Worm (Caenorhabditis elegans) whole organism, L1 larva: Measurements from ENCODE around the gene R11G11.16.
A peak's percentile ranks its signal among the peaks of the same experiment; 100 is the strongest.

ENCODE experiments used
- C04F5.9 ChIP-seq: sonication (generic microtip); optimal IDR thresholded peaks from 2 replicates; lab custom pipeline; 2016; ENCODE audit warnings: missing genetic modification characterization, missing compliant biosample characterization
- C16A3.4 ChIP-seq: fragments of 150-350 bp; optimal IDR thresholded peaks from 2 replicates; lab custom pipeline; 2014; ENCODE audit warnings: missing biosample characterization, missing genetic modification characterization
- C34B4.2 ChIP-seq: sonication (generic microtip); optimal IDR thresholded peaks from 2 replicates; lab custom pipeline; 2017; ENCODE audit warnings: mild to moderate bottlenecking, missing genetic modification characterization, missing compliant biosample characterization
- Y116A8C.19 ChIP-seq: sonication (generic microtip); optimal IDR thresholded peaks from 2 replicates; lab custom pipeline; 2016; ENCODE audit warnings: missing compliant biosample characterization, missing genetic modification characterization, borderline replicate concordance
- alr-1 ChIP-seq: fragments of 200-800 bp; sonication (Bioruptor generic); optimal IDR thresholded peaks from 2 replicates; lab custom pipeline; 2018; ENCODE audit warnings: borderline replicate concordance, mild to moderate bottlenecking, missing genetic modification characterization, missing compliant biosample characterization
- aly-2 ChIP-seq: fragments of 150-350 bp; optimal IDR thresholded peaks from 2 replicates; lab custom pipeline; 2014; ENCODE audit warnings: missing biosample characterization, missing genetic modification characterization
- ceh-82 ChIP-seq, 3 experiments: fragments of 150-350 bp in 1 of 3; sonication (generic microtip) in 2 of 3; optimal IDR thresholded peaks; 2 replicates each; lab custom pipeline; 2014 to 2017; ENCODE audit warnings: missing biosample characterization in 3 of 3, missing genetic modification characterization in 3 of 3
- ceh-90 ChIP-seq: sonication (generic microtip); optimal IDR thresholded peaks from 2 replicates; lab custom pipeline; 2016; ENCODE audit warnings: missing genetic modification characterization, missing compliant biosample characterization
- dpl-1 ChIP-seq, 3 experiments: fragments of 150-350 bp in 2 of 3; sonication (generic microtip) in 1 of 3; optimal IDR thresholded peaks; 2 replicates each; lab custom pipeline; 2014 to 2017; ENCODE audit warnings: missing biosample characterization in 3 of 3, missing genetic modification characterization in 3 of 3, missing genetic modification reagents in 3 of 3
- dsc-1 ChIP-seq: sonication (generic microtip); optimal IDR thresholded peaks from 2 replicates; lab custom pipeline; 2016; ENCODE audit warnings: mild to moderate bottlenecking, missing genetic modification characterization, missing compliant biosample characterization
- efl-1 ChIP-seq, 4 experiments: fragments of 150-350 bp; optimal IDR thresholded peaks in 3 of 4; peaks in 1 of 4; 1 replicate in 1 of 4; 2 replicates in 3 of 4; lab custom pipeline; 2014; ENCODE audit warnings: missing biosample characterization in 2 of 4, missing genetic modification characterization in 2 of 4, missing genetic modification reagents in 2 of 4
- egl-13 ChIP-seq: sonication (generic microtip); optimal IDR thresholded peaks from 2 replicates; lab custom pipeline; 2016; ENCODE audit warnings: missing genotype, missing genetic modification reagents, missing genetic modification characterization, missing compliant biosample characterization
- fkh-10 ChIP-seq: sonication (generic microtip); optimal IDR thresholded peaks from 2 replicates; lab custom pipeline; 2017; ENCODE audit warnings: missing biosample characterization, missing genetic modification reagents, missing genetic modification characterization
- fkh-4 ChIP-seq: sonication (generic microtip); optimal IDR thresholded peaks from 2 replicates; lab custom pipeline; 2016; ENCODE audit warnings: missing compliant biosample characterization, missing genetic modification characterization, borderline replicate concordance
- fkh-8 ChIP-seq: sonication (generic microtip); optimal IDR thresholded peaks from 2 replicates; lab custom pipeline; 2016; ENCODE audit warnings: mild to moderate bottlenecking, missing genetic modification characterization, missing compliant biosample characterization
- grh-1 ChIP-seq: fragments of 200-800 bp; sonication (Bioruptor generic); IDR thresholded peaks from 2 replicates; pipeline ENCODE4 v1.3.6; 2022; ENCODE audit warnings: missing genetic modification reagents, missing genetic modification characterization, missing compliant biosample characterization
- hlh-17 ChIP-seq: fragments of 200-800 bp; sonication (Bioruptor generic); optimal IDR thresholded peaks from 2 replicates; lab custom pipeline; 2018; ENCODE audit warnings: missing genetic modification characterization, mild to moderate bottlenecking, missing compliant biosample characterization, moderate library complexity, borderline replicate concordance
- lin-13 ChIP-seq: fragments of 150-350 bp; optimal IDR thresholded peaks from 2 replicates; lab custom pipeline; 2014; ENCODE audit warnings: missing biosample characterization, missing genetic modification reagents, missing genetic modification characterization
- lin-39 ChIP-seq: fragments of 150-350 bp; optimal IDR thresholded peaks from 2 replicates; lab custom pipeline; 2014; ENCODE audit warnings: missing biosample characterization, missing genetic modification reagents, missing genetic modification characterization
- mep-1 ChIP-seq: fragments of 150-350 bp; optimal IDR thresholded peaks from 2 replicates; lab custom pipeline; 2014; ENCODE audit warnings: missing biosample characterization, missing genetic modification characterization
- nhr-12 ChIP-seq: sonication (generic microtip); optimal IDR thresholded peaks from 2 replicates; lab custom pipeline; 2017; ENCODE audit warnings: missing biosample characterization, missing genetic modification characterization
- nhr-19 ChIP-seq: fragments of 200-800 bp; sonication (Bioruptor generic); conservative IDR thresholded peaks from 2 replicates; pipeline ENCODE4 v1.3.6; 2022; ENCODE audit warnings: missing genetic modification characterization, missing compliant biosample characterization
- nhr-20 ChIP-seq: sonication (generic microtip); optimal IDR thresholded peaks from 2 replicates; lab custom pipeline; 2016; ENCODE audit warnings: mild to moderate bottlenecking, missing genetic modification characterization, missing compliant biosample characterization
- nhr-28 ChIP-seq: fragments of 150-350 bp; optimal IDR thresholded peaks from 2 replicates; lab custom pipeline; 2014; ENCODE audit warnings: missing biosample characterization, missing genetic modification characterization
- nhr-76 ChIP-seq: sonication (generic microtip); optimal IDR thresholded peaks from 2 replicates; lab custom pipeline; 2017; ENCODE audit warnings: missing biosample characterization, missing genetic modification characterization
- nhr-84 ChIP-seq: sonication (generic microtip); optimal IDR thresholded peaks from 2 replicates; lab custom pipeline; 2017; ENCODE audit warnings: missing biosample characterization, missing genetic modification characterization
- nhr-90 ChIP-seq: sonication (generic microtip); optimal IDR thresholded peaks from 2 replicates; lab custom pipeline; 2016; ENCODE audit warnings: mild to moderate bottlenecking, missing genetic modification characterization, missing compliant biosample characterization; ENCODE audit not compliant: poor library complexity
- pag-3 ChIP-seq: sonication (generic microtip); optimal IDR thresholded peaks from 2 replicates; lab custom pipeline; 2017; ENCODE audit warnings: missing genetic modification characterization, mild to moderate bottlenecking, missing compliant biosample characterization, antibody characterized with exemption, borderline replicate concordance; ENCODE audit not compliant: insufficient read depth
- pax-3 ChIP-seq: fragments of 200-800 bp; sonication (Bioruptor generic); optimal IDR thresholded peaks from 2 replicates; lab custom pipeline; 2018; ENCODE audit warnings: mild to moderate bottlenecking, missing genetic modification characterization, moderate library complexity, missing compliant biosample characterization
- pqm-1 ChIP-seq: sonication (generic microtip); optimal IDR thresholded peaks from 3 replicates; lab custom pipeline; 2017; ENCODE audit warnings: missing biosample characterization, missing genetic modification characterization
- skn-1 ChIP-seq: fragments of 150-350 bp; optimal IDR thresholded peaks from 2 replicates; lab custom pipeline; 2014; ENCODE audit warnings: missing biosample characterization, missing genetic modification characterization
- snpc-4 ChIP-seq: fragments of 150-350 bp; optimal IDR thresholded peaks from 2 replicates; lab custom pipeline; 2014; ENCODE audit warnings: missing biosample characterization, missing genetic modification characterization
- snu-23 ChIP-seq: sonication (generic microtip); optimal IDR thresholded peaks from 2 replicates; lab custom pipeline; 2016; ENCODE audit warnings: missing genetic modification characterization, missing compliant biosample characterization
- sptf-1 ChIP-seq: fragments of 150-350 bp; optimal IDR thresholded peaks from 2 replicates; lab custom pipeline; 2014; ENCODE audit warnings: missing biosample characterization, missing genetic modification characterization
- sup-37 ChIP-seq: fragments of 200-800 bp; sonication (Bioruptor generic); optimal IDR thresholded peaks from 2 replicates; lab custom pipeline; 2018; ENCODE audit warnings: mild to moderate bottlenecking, missing genetic modification characterization, missing compliant biosample characterization
- swsn-7 ChIP-seq: sonication (generic microtip); optimal IDR thresholded peaks from 2 replicates; lab custom pipeline; 2016; ENCODE audit warnings: missing genetic modification characterization, missing compliant biosample characterization
- tbx-2 ChIP-seq: sonication (generic microtip); optimal IDR thresholded peaks from 2 replicates; lab custom pipeline; 2016; ENCODE audit warnings: missing genetic modification characterization, missing compliant biosample characterization
- tlp-1 ChIP-seq: fragments of 150-350 bp; optimal IDR thresholded peaks from 2 replicates; lab custom pipeline; 2014; ENCODE audit warnings: missing biosample characterization, missing genetic modification characterization
- unc-62 ChIP-seq: fragments of 150-350 bp; optimal IDR thresholded peaks from 2 replicates; lab custom pipeline; 2014; ENCODE audit warnings: missing biosample characterization, missing genetic modification reagents, missing genetic modification characterization
- unc-86 ChIP-seq: sonication (generic microtip); optimal IDR thresholded peaks from 2 replicates; lab custom pipeline; 2016; ENCODE audit warnings: missing genetic modification characterization, missing compliant biosample characterization
- unc-98 ChIP-seq: fragments of 200-800 bp; sonication (Bioruptor generic); IDR thresholded peaks from 2 replicates; pipeline ENCODE4 v1.3.6; 2022; ENCODE audit warnings: missing genetic modification characterization, missing compliant biosample characterization
- zag-1 ChIP-seq: fragments of 150-350 bp; optimal IDR thresholded peaks from 2 replicates; lab custom pipeline; 2014; ENCODE audit warnings: missing biosample characterization, missing genetic modification characterization

Gene R11G11.16

DNA sequence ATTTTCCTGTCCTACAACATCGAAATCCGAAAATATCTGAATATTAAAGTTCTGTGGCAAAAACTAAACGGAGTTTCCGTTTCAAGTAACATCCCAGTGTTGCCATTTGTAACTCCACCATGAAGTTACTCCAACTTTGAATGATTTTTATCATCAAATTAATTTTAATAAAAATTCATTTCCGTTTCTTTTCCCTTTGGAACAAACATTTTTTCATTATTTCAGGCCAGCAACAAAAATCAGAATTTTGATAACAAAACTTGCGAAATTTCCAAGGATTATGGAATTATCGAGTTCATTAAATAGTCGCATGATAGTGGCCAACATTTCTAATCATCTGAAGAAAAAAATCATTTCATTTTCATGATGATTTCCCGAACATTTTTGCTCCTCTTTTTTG is 37.9 kb upstream of the R11G11.16 start, which contains the start of gene C14C6.2:
Gene C14C6.2, plus strand, starts transcription at position 301 of the 400 bp plus-strand sequence.
- TF ChIP-seq nhr-19 (GFP tag; lab: Robert Waterston, UW) (no peak), unc-62 (no peak), zag-1 (tag; lab: Kevin White, UChicago) (no peak), pag-3 (no peak), fkh-8 (tag; lab: Kevin White, UChicago) (no peak), aly-2 (tag; lab: Kevin White, UChicago) (no peak), fkh-4 (tag; lab: Kevin White, UChicago) (no peak), lin-39 (tag; lab: Kevin White, UChicago) (no peak), snpc-4 (tag; lab: Kevin White, UChicago) (no peak), dpl-1 (GFP tag; optimal IDR thresholded peaks at IDR 0.05; lab: Kevin White, UChicago) (no peak), skn-1 (no peak), sptf-1 (tag; lab: Kevin White, UChicago) (no peak), nhr-84 (tag; lab: Kevin White, UChicago) (no peak), fkh-10 (no peak), nhr-20 (no peak), snu-23 (GFP tag; lab: Kevin White, UChicago) (no peak), sup-37 (GFP tag; lab: Kevin White, UChicago) (no peak)

DNA sequence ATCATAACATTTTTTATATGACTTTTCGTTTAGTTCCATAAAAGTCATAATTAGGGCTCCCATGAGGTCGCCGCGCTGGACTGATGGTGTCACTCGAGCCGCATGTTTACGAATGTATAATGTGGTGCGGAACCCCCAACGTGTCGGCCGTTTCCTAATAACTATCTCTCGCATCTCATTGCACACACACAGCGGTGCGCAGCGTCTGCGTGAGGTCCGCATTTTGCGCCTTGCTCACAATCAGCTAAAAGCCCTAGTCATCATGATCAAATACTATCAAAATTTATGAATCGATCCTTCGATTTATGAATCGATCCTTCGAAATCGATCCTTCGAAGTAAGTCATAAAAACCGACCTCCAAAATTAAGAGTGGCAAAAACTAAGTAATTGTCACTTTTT is 35.0 kb upstream of the R11G11.16 start, which contains the start of gene srx-7:
Gene srx-7, plus strand, starts transcription at position 256 of the 400 bp plus-strand sequence.
- TF ChIP-seq egl-13 (tag; lab: Kevin White, UChicago) (no peak), unc-62 (no peak), ceh-82 (tag; optimal IDR thresholded peaks at IDR 0.05; lab: Kevin White, UChicago) (no peak), tlp-1 (tag; lab: Kevin White, UChicago) (no peak)

DNA sequence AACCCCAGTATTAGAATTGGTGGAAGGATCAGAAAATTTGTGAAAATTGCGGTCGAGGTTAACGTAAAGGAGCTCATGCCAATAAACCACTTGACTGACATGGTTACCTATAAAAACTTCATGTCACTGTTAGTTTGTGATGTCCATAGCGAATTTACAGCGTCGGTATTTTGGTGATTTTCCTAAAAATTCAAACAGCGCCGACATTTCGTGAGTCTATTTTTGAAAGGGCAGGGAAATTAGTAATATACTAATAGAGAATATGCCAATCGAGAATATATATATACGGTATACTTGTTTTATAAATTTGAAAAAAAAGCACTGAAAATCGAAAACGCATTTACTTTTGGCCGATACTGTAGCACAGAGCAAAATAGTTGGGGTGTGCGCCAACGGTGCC is 31.1 kb upstream of the R11G11.16 start, which contains the start of gene srx-8:
Gene srx-8, minus strand, starts transcription at position 101 of the 400 bp plus-strand sequence.
- TF ChIP-seq efl-1 (optimal IDR thresholded peaks at IDR 0.05; lab: Kevin White, UChicago) (no peak), efl-1 (GFP tag; optimal IDR thresholded peaks at IDR 0.05 in 1 of 2; lab: Kevin White, UChicago) (peak in 1 of 2 experiments; percentile 56), alr-1 (tag; lab: Kevin White, UChicago) (no peak)

DNA sequence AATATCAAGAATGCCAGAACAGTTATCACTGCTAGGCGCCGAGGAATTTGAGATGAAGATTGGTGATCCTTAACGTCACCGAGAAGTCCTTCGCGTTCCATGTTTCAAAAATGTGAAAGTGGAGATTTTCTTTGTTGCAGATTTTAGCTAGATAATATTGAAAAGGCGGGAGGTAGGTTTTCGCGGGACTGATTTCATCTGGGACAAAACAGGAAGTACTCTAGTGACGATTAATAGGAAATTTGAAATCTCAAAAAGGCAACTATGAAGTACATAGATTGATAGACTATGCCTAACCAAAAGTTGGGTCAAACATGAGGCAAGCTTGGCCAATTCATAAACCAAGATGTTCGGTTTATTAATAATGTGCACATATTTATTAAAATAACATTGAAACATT is 28.1 kb upstream of the R11G11.16 start, which contains the start of gene C14C6.8:
Gene C14C6.8, minus strand, starts transcription at position 101 of the 400 bp plus-strand sequence.
- no peak for TF ChIP-seq dsc-1 (tag; lab: Kevin White, UChicago)
- TF ChIP-seq fkh-8 (tag; lab: Kevin White, UChicago): no peak
- TF ChIP-seq hlh-17 (GFP tag; lab: Kevin White, UChicago): no peak
- no peak for TF ChIP-seq nhr-90 (tag; lab: Kevin White, UChicago)
- TF ChIP-seq swsn-7 (tag; lab: Kevin White, UChicago): no peak
- TF ChIP-seq C34B4.2 (tag; lab: Kevin White, UChicago): no peak
- TF ChIP-seq pqm-1: no peak
- TF ChIP-seq tbx-2: no peak
- TF ChIP-seq unc-98 (GFP tag; lab: Robert Waterston, UW): no peak
- no peak for TF ChIP-seq aly-2 (tag; lab: Kevin White, UChicago)
- no peak for TF ChIP-seq Y116A8C.19
- no peak for TF ChIP-seq C16A3.4 (tag; lab: Kevin White, UChicago)
- TF ChIP-seq nhr-20: no peak
- TF ChIP-seq pax-3 (tag; lab: Kevin White, UChicago): no peak
- TF ChIP-seq pag-3: no peak

DNA sequence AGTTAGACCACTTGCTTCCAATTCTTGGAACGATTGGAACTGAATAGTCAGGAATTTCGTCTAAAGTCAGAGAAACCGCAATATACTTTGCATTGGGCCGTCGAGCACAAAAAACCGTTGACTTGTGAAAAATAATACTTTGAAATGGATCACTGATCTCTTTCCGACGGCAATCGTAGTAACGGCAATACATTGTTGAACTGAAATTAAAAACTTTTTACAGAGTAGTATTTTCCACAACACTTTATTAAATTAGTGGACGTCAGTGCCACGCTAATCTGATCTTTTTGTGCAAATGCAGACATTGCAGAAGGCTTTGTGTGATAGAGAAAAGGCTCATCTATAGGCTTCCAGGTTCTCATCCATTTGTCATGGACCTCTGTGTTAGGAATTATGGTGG is 27.5 kb upstream of the R11G11.16 start:
- TF ChIP-seq sup-37 (GFP tag; lab: Kevin White, UChicago): no peak
- TF ChIP-seq grh-1 (GFP tag; lab: Robert Waterston, UW): no peak
- TF ChIP-seq nhr-20: no peak
- TF ChIP-seq nhr-76: no peak
- TF ChIP-seq efl-1 (optimal IDR thresholded peaks at IDR 0.05; lab: Kevin White, UChicago): no peak
- no peak for TF ChIP-seq efl-1 (GFP tag; optimal IDR thresholded peaks at IDR 0.05 in 1 of 2; lab: Kevin White, UChicago)
- no peak for TF ChIP-seq unc-62
- no peak for TF ChIP-seq nhr-12 (tag; lab: Kevin White, UChicago)
- no peak for TF ChIP-seq nhr-84 (tag; lab: Kevin White, UChicago)
- TF ChIP-seq C04F5.9 (tag; lab: Kevin White, UChicago): no peak
- TF ChIP-seq fkh-10: no peak
- TF ChIP-seq lin-13 (GFP tag; lab: Kevin White, UChicago): no peak
- TF ChIP-seq unc-98 (GFP tag; lab: Robert Waterston, UW): no peak
- TF ChIP-seq lin-39 (tag; lab: Kevin White, UChicago): no peak
- TF ChIP-seq pag-3: no peak
- TF ChIP-seq unc-86 (tag; lab: Kevin White, UChicago): no peak
- TF ChIP-seq ceh-90: no peak
- no peak for TF ChIP-seq nhr-28 (tag; lab: Kevin White, UChicago)
- no peak for TF ChIP-seq mep-1 (tag; lab: Kevin White, UChicago)
- no peak for TF ChIP-seq fkh-8 (tag; lab: Kevin White, UChicago)
